Fruit fly (Drosophila melanogaster) whole organism, adult: ENCODE results near the gene CG2182.

Experiments
- CG11617 ChIP-seq: fragments of 200-800 bp; sonication (Bioruptor generic); optimal IDR thresholded peaks from 2 replicates; lab custom pipeline; 2017; ENCODE audit warnings: mild to moderate bottlenecking, missing biosample characterization, missing genetic modification reagents, missing genetic modification characterization
- CG14711 ChIP-seq: fragments of 200-800 bp; sonication (Bioruptor generic); optimal IDR thresholded peaks from 2 replicates; lab custom pipeline; 2018; ENCODE audit warnings: missing biosample characterization, mild to moderate bottlenecking, missing genetic modification characterization, moderate library complexity
- CG1620 ChIP-seq: fragments of 200-800 bp; sonication (Bioruptor generic); optimal IDR thresholded peaks from 2 replicates; lab custom pipeline; 2016; ENCODE audit warnings: missing biosample characterization, missing genetic modification characterization
- CG33017 ChIP-seq: fragments of 200-800 bp; sonication (Bioruptor generic); optimal IDR thresholded peaks from 2 replicates; lab custom pipeline; 2018; ENCODE audit warnings: missing biosample characterization, mild to moderate bottlenecking, missing genetic modification characterization, moderate library complexity
- CG5204 ChIP-seq: fragments of 200-800 bp; sonication (Bioruptor generic); optimal IDR thresholded peaks from 2 replicates; lab custom pipeline; 2016; ENCODE audit warnings: missing biosample characterization, missing genetic modification characterization
- CG7045 ChIP-seq: fragments of 200-800 bp; sonication (Bioruptor generic); optimal IDR thresholded peaks from 2 replicates; lab custom pipeline; 2017; ENCODE audit warnings: missing biosample characterization, mild to moderate bottlenecking, missing genetic modification characterization
- CG7101 ChIP-seq: fragments of 200-800 bp; sonication (Bioruptor generic); optimal IDR thresholded peaks from 2 replicates; lab custom pipeline; 2018; ENCODE audit warnings: missing biosample characterization, mild to moderate bottlenecking, missing genetic modification characterization, moderate library complexity
- Clk ChIP-seq: fragments of 200-800 bp; sonication (Bioruptor generic); optimal IDR thresholded peaks from 2 replicates; lab custom pipeline; 2017; ENCODE audit warnings: missing biosample characterization, missing genetic modification characterization
- Mnt ChIP-seq: fragments of 200-800 bp; sonication (Bioruptor generic); optimal IDR thresholded peaks from 2 replicates; lab custom pipeline; 2016; ENCODE audit warnings: missing biosample characterization, mild to moderate bottlenecking, missing genetic modification characterization
- bab1 ChIP-seq: fragments of 200-800 bp; sonication (Bioruptor generic); optimal IDR thresholded peaks from 3 replicates; lab custom pipeline; 2019; ENCODE audit warnings: missing biosample characterization, mild to moderate bottlenecking, missing genetic modification characterization, moderate library complexity
- cnc ChIP-seq, 2 experiments: fragments of >200 bp; optimal IDR thresholded peaks; 2 replicates each; lab custom pipeline; 2017
- kay ChIP-seq: fragments of 200-800 bp; sonication (Bioruptor generic); peaks from one replicate; lab custom pipeline; 2016; ENCODE audit warnings: missing biosample characterization, missing genetic modification characterization, borderline replicate concordance
- tj ChIP-seq: fragments of 200-800 bp; sonication (Bioruptor generic); optimal IDR thresholded peaks from 3 replicates; lab custom pipeline; 2017; ENCODE audit warnings: missing biosample characterization, mild to moderate bottlenecking, missing genetic modification characterization, moderate library complexity
- toe ChIP-seq: fragments of 200-800 bp; sonication (Bioruptor generic); optimal IDR thresholded peaks from 2 replicates; lab custom pipeline; 2016; ENCODE audit warnings: missing biosample characterization, missing genetic modification characterization

DNA sequence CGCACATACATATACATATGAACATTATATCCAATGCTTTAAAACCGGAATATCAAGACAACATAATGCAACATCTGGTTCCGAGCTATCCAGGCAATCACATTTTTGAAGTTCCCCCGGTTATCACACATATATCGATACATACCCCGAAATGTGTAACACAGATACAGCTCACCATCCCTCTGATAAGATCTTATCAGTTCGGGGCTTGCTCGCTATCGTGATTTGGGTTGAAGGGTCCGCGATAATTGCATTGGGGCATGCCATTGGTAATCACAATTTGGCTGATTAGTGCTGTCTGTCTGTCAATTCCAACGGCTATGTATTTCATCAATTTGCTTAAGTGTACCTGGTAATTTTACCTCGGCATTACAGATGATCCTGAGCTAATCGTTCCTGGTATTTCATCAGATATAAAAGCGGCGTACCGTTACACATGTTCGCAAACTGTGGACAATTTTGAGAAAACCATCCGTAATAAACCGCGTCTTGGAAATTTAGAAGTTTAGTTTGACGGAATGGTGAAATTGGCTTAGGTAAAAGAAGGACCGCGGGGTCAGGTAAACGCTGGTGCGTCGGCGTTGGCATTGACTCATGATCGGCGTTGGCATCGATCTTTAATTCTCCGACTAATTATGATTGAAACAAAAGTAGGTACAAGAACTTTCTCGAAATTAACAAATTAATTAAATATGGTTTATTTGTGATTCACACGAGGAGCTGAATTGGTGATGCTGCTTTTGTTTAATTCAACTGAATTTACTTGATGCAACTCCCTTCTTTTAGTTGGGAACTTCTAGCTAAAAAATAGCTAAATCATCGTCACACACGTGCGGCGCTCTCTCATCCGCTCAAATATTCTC is 12.3 kb upstream of the CG2182 start:
- TF ChIP-seq CG7045 (GFP tag; lab: Kevin White, UChicago), result no peak
- no peak for TF ChIP-seq CG1620 (GFP tag; lab: Kevin White, UChicago)
- TF ChIP-seq CG5204, result no peak
- TF ChIP-seq tj (GFP tag; lab: Kevin White, UChicago), result no peak
- no peak for TF ChIP-seq CG11617 (GFP tag; lab: Kevin White, UChicago)
- no peak for TF ChIP-seq kay (GFP tag; lab: Kevin White, UChicago)
- TF ChIP-seq CG14711 (tag; lab: Kevin White, UChicago), result no peak
- no peak for TF ChIP-seq CG33017 (tag; lab: Kevin White, UChicago)
- no peak for TF ChIP-seq cnc (optimal IDR thresholded peaks at IDR 0.05; lab: Kevin White, UChicago)
- no peak for TF ChIP-seq Clk (GFP tag; lab: Kevin White, UChicago)
- no peak for TF ChIP-seq bab1 (GFP tag; lab: Kevin White, UChicago)
- no peak for TF ChIP-seq Mnt (GFP tag; lab: Kevin White, UChicago)
- TF ChIP-seq toe (GFP tag; lab: Kevin White, UChicago), result no peak
- no peak for TF ChIP-seq CG7101 (tag; lab: Kevin White, UChicago)
